Worm (Caenorhabditis elegans) whole organism, late embryonic: ENCODE data around the gene F53F8.4.

Experiments
- ahr-1 ChIP-seq: sonication (generic microtip); optimal IDR thresholded peaks from 2 replicates; lab custom pipeline; 2016; ENCODE audit warnings: missing genetic modification characterization, missing compliant biosample characterization
- ceh-34 ChIP-seq: sonication (generic microtip); optimal IDR thresholded peaks from 2 replicates; lab custom pipeline; 2016; ENCODE audit warnings: mild to moderate bottlenecking, missing genetic modification characterization, missing compliant biosample characterization
- ceh-9 ChIP-seq: sonication (generic microtip); optimal IDR thresholded peaks from 2 replicates; lab custom pipeline; 2016; ENCODE audit warnings: mild to moderate bottlenecking, missing genetic modification characterization, inconsistent platforms, missing compliant biosample characterization
- elt-2 ChIP-seq: sonication (generic microtip); optimal IDR thresholded peaks from 2 replicates; lab custom pipeline; 2016; ENCODE audit warnings: missing genetic modification reagents, missing genetic modification characterization, missing compliant biosample characterization
- ets-4 ChIP-seq: sonication (generic microtip); optimal IDR thresholded peaks from 2 replicates; lab custom pipeline; 2016; ENCODE audit warnings: missing genetic modification characterization, missing compliant biosample characterization
- fkh-10 ChIP-seq: fragments of 150-350 bp; optimal IDR thresholded peaks from 2 replicates; lab custom pipeline; 2014; ENCODE audit warnings: missing biosample characterization, missing genetic modification reagents, missing genetic modification characterization
- lin-11 ChIP-seq: fragments of 200-800 bp; sonication (Bioruptor generic); optimal IDR thresholded peaks from 2 replicates; lab custom pipeline; 2018; ENCODE audit warnings: mild to moderate bottlenecking, missing genetic modification characterization, missing compliant biosample characterization
- nfya-1 ChIP-seq: sonication (generic microtip); optimal IDR thresholded peaks from 2 replicates; lab custom pipeline; 2017; ENCODE audit warnings: missing genetic modification characterization, mild to moderate bottlenecking, missing compliant biosample characterization, antibody characterized with exemption, moderate library complexity
- pha-4 ChIP-seq: fragments of 150-350 bp; optimal IDR thresholded peaks from 2 replicates; lab custom pipeline; 2018; ENCODE audit warnings: missing biosample characterization, missing genetic modification reagents, missing genetic modification characterization
- sdc-2 ChIP-seq: sonication (generic microtip); optimal IDR thresholded peaks from 2 replicates; lab custom pipeline; 2016; ENCODE audit warnings: missing genotype, missing genetic modification characterization, missing compliant biosample characterization

DNA sequence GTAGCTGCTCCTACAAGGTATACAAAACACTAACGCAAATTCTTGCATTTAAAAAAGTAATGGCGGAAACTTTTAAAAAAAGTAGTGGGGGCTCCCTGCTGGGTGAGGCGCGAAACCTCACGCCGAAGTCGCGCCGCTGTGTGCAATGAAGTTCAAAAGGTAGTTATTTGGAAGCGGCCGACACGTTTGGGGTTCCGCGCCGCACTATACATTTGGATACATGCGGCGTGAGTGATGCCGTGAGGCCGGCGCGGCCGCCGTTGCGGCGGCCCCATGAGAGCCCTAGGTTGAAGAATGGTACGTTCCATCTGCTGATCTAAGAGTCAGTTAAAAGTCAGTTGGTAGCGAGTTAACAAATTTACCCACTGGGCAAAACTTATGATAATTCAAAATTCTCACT is 9.7 kb downstream of the F53F8.4 start:
- no peak for TF ChIP-seq ets-4
- TF ChIP-seq fkh-10 (GFP tag; lab: Kevin White, UChicago), result no peak
- TF ChIP-seq ceh-9 (tag; lab: Kevin White, UChicago), result no peak
- TF ChIP-seq nfya-1 (tag; lab: Kevin White, UChicago), result no peak
- TF ChIP-seq sdc-2 (tag; lab: Kevin White, UChicago), result no peak
- no peak for TF ChIP-seq ahr-1
- no peak for TF ChIP-seq ceh-34
- no peak for TF ChIP-seq pha-4 (tag; lab: Kevin White, UChicago)
- TF ChIP-seq elt-2 (tag; lab: Kevin White, UChicago), result no peak
- TF ChIP-seq lin-11 (tag; lab: Kevin White, UChicago), result no peak
